Worm (Caenorhabditis elegans) whole organism, L1 larva: Measurements from ENCODE around the gene nxf-2.

ENCODE experiments used
- efl-1 ChIP-seq, 4 experiments: fragments of 150-350 bp; optimal IDR thresholded peaks in 3 of 4; peaks in 1 of 4; 1 replicate in 1 of 4; 2 replicates in 3 of 4; lab custom pipeline; 2014; ENCODE audit warnings: missing biosample characterization in 2 of 4, missing genetic modification characterization in 2 of 4, missing genetic modification reagents in 2 of 4
- nhr-71 ChIP-seq: sonication (generic microtip); optimal IDR thresholded peaks from 2 replicates; lab custom pipeline; 2016; ENCODE audit warnings: mild to moderate bottlenecking, missing genetic modification characterization, moderate library complexity, missing compliant biosample characterization
- nhr-77 ChIP-seq: fragments of 150-350 bp; optimal IDR thresholded peaks from 2 replicates; lab custom pipeline; 2014; ENCODE audit warnings: missing biosample characterization, missing genetic modification characterization

DNA sequence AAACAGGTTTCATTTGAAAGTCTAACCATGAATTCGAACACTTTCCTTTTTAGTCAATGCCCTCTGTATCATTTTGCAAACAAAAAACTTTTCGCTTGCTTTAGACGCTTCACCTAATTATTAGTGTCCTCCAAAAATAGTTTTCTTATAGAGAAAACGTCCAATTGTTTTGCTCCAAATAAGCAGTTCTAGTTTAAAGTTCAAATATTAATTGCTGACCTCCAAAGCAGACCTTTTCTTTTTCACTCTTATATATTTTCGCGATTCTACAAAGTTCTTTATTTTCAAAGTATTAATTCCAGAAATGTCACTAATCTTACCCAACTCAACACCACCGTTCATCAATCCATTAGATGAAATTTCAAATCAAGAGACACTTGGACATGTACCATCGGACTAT is 8.9 kb downstream of the nxf-2 start, which contains the start of gene gnrr-2:
- no peak for TF ChIP-seq nhr-71
- no peak for TF ChIP-seq nhr-77 (tag; lab: Kevin White, UChicago)
- no peak for TF ChIP-seq efl-1 (optimal IDR thresholded peaks at IDR 0.05; lab: Kevin White, UChicago)
- TF ChIP-seq efl-1 (GFP tag; optimal IDR thresholded peaks at IDR 0.05 in 1 of 2; lab: Kevin White, UChicago): no peak
